Worm (Caenorhabditis elegans) whole organism, L3 larva: ENCODE measurements around the gene msp-57.

Experiments used
- ama-1 ChIP-seq: fragments of 150-350 bp; optimal IDR thresholded peaks from 2 replicates; lab custom pipeline; 2018
- ceh-16 ChIP-seq: sonication (generic microtip); optimal IDR thresholded peaks from 2 replicates; lab custom pipeline; 2017; ENCODE audit warnings: missing biosample characterization, missing genetic modification characterization
- ceh-28 ChIP-seq: fragments of 150-350 bp; optimal IDR thresholded peaks from 2 replicates; lab custom pipeline; 2014; ENCODE audit warnings: missing biosample characterization, missing genetic modification reagents, missing genetic modification characterization
- ceh-82 ChIP-seq: fragments of 150-350 bp; optimal IDR thresholded peaks from 2 replicates; lab custom pipeline; 2014; ENCODE audit warnings: missing biosample characterization, missing genetic modification characterization
- ceh-9 ChIP-seq: sonication (generic microtip); optimal IDR thresholded peaks from 2 replicates; lab custom pipeline; 2018; ENCODE audit warnings: missing biosample characterization, missing genetic modification characterization
- daf-12 ChIP-seq: fragments of 150-350 bp; optimal IDR thresholded peaks from 2 replicates; lab custom pipeline; 2014; ENCODE audit warnings: missing biosample characterization, missing genetic modification reagents, missing genetic modification characterization
- egl-27 ChIP-seq: sonication (generic microtip); optimal IDR thresholded peaks from 4 replicates; lab custom pipeline; 2017; ENCODE audit warnings: missing biosample characterization, missing genetic modification reagents, missing genetic modification characterization
- egl-5 ChIP-seq: fragments of 150-350 bp; optimal IDR thresholded peaks from 2 replicates; lab custom pipeline; 2017; ENCODE audit warnings: missing biosample characterization, missing genetic modification reagents, missing genetic modification characterization, inconsistent platforms
- elt-1 ChIP-seq: fragments of 150-350 bp; optimal IDR thresholded peaks from 2 replicates; lab custom pipeline; 2014; ENCODE audit warnings: missing biosample characterization, missing genetic modification characterization
- elt-2 ChIP-seq: sonication (generic microtip); optimal IDR thresholded peaks from 2 replicates; lab custom pipeline; 2016; ENCODE audit warnings: missing genetic modification reagents, mild to moderate bottlenecking, missing genetic modification characterization, missing compliant biosample characterization
- eor-1 ChIP-seq, 2 experiments: fragments of 150-350 bp; optimal IDR thresholded peaks; 2 replicates each; lab custom pipeline; 2014 to 2018; ENCODE audit warnings: missing biosample characterization in 2 of 2, missing genetic modification characterization in 2 of 2
- fkh-10 ChIP-seq: sonication (generic microtip); optimal IDR thresholded peaks from 2 replicates; lab custom pipeline; 2017; ENCODE audit warnings: missing biosample characterization, missing genetic modification reagents, missing genetic modification characterization
- fkh-2 ChIP-seq: fragments of 150-350 bp; optimal IDR thresholded peaks from 2 replicates; lab custom pipeline; 2014; ENCODE audit warnings: missing biosample characterization, missing genetic modification reagents, missing genetic modification characterization
- hmg-11 ChIP-seq: sonication (generic microtip); optimal IDR thresholded peaks from 2 replicates; lab custom pipeline; 2016; ENCODE audit warnings: missing genetic modification characterization, missing compliant biosample characterization
- lin-39 ChIP-seq: fragments of 150-350 bp; optimal IDR thresholded peaks from 2 replicates; lab custom pipeline; 2018; ENCODE audit warnings: missing biosample characterization, missing genetic modification reagents, missing genetic modification characterization
- lsy-12 ChIP-seq: sonication (generic microtip); optimal IDR thresholded peaks from 2 replicates; lab custom pipeline; 2016; ENCODE audit warnings: mild to moderate bottlenecking, missing genetic modification characterization, missing compliant biosample characterization
- mdl-1 ChIP-seq: fragments of 150-350 bp; optimal IDR thresholded peaks from 2 replicates; lab custom pipeline; 2014; ENCODE audit warnings: missing biosample characterization, missing genetic modification characterization
- nfya-1 ChIP-seq: sonication (generic microtip); optimal IDR thresholded peaks from 2 replicates; lab custom pipeline; 2017; ENCODE audit warnings: missing genetic modification characterization, mild to moderate bottlenecking, missing compliant biosample characterization, antibody characterized with exemption, moderate library complexity; ENCODE audit not compliant: insufficient read depth
- nhr-11 ChIP-seq: fragments of 150-350 bp; optimal IDR thresholded peaks from 2 replicates; lab custom pipeline; 2014; ENCODE audit warnings: missing biosample characterization, missing genetic modification characterization
- nhr-237 ChIP-seq: fragments of 150-350 bp; optimal IDR thresholded peaks from 2 replicates; lab custom pipeline; 2014; ENCODE audit warnings: missing biosample characterization, missing genetic modification characterization
- nhr-25 ChIP-seq: sonication (generic microtip); optimal IDR thresholded peaks from 2 replicates; lab custom pipeline; 2017; ENCODE audit warnings: missing biosample characterization, missing genetic modification characterization
- nhr-28 ChIP-seq: fragments of 150-350 bp; optimal IDR thresholded peaks from 2 replicates; lab custom pipeline; 2014; ENCODE audit warnings: missing biosample characterization, missing genetic modification characterization
- nhr-43 ChIP-seq: sonication (generic microtip); optimal IDR thresholded peaks from 2 replicates; lab custom pipeline; 2016; ENCODE audit warnings: mild to moderate bottlenecking, missing genetic modification characterization, missing compliant biosample characterization; ENCODE audit not compliant: poor library complexity, severe bottlenecking
- nhr-67 ChIP-seq: fragments of 150-350 bp; optimal IDR thresholded peaks from 2 replicates; lab custom pipeline; 2014; ENCODE audit warnings: missing biosample characterization, missing genetic modification characterization
- nhr-76 ChIP-seq: fragments of 150-350 bp; sonication (generic microtip); optimal IDR thresholded peaks from 5 replicates; lab custom pipeline; 2014; ENCODE audit warnings: missing biosample characterization, missing genetic modification characterization
- nhr-77 ChIP-seq: fragments of 150-350 bp; optimal IDR thresholded peaks from 2 replicates; lab custom pipeline; 2014; ENCODE audit warnings: missing biosample characterization, missing genetic modification characterization
- pha-4 ChIP-seq: fragments of 150-350 bp; optimal IDR thresholded peaks from 2 replicates; lab custom pipeline; 2014; ENCODE audit warnings: missing biosample characterization, missing genetic modification reagents, missing genetic modification characterization
- pqm-1 ChIP-seq: fragments of 150-350 bp; optimal IDR thresholded peaks from 2 replicates; lab custom pipeline; 2017; ENCODE audit warnings: missing biosample characterization, missing genetic modification characterization, inconsistent platforms
- skn-1 ChIP-seq: fragments of 150-350 bp; optimal IDR thresholded peaks from 2 replicates; lab custom pipeline; 2014; ENCODE audit warnings: missing biosample characterization, missing genetic modification characterization
- snpc-4 ChIP-seq: fragments of 150-350 bp; optimal IDR thresholded peaks from 2 replicates; lab custom pipeline; 2014; ENCODE audit warnings: missing biosample characterization, missing genetic modification characterization
- tbx-2 ChIP-seq: sonication (generic microtip); optimal IDR thresholded peaks from 2 replicates; lab custom pipeline; 2016; ENCODE audit warnings: mild to moderate bottlenecking, missing genetic modification characterization, missing compliant biosample characterization
- unc-39 ChIP-seq: sonication (generic microtip); optimal IDR thresholded peaks from 4 replicates; lab custom pipeline; 2017; ENCODE audit warnings: missing biosample characterization, missing genetic modification characterization
- zag-1 ChIP-seq: fragments of 150-350 bp; optimal IDR thresholded peaks from 2 replicates; lab custom pipeline; 2014; ENCODE audit warnings: missing biosample characterization, missing genetic modification characterization
- ztf-11 ChIP-seq: fragments of 150-350 bp; optimal IDR thresholded peaks from 2 replicates; lab custom pipeline; 2014; ENCODE audit warnings: missing biosample characterization, missing genetic modification characterization

msp-57 gene

DNA sequence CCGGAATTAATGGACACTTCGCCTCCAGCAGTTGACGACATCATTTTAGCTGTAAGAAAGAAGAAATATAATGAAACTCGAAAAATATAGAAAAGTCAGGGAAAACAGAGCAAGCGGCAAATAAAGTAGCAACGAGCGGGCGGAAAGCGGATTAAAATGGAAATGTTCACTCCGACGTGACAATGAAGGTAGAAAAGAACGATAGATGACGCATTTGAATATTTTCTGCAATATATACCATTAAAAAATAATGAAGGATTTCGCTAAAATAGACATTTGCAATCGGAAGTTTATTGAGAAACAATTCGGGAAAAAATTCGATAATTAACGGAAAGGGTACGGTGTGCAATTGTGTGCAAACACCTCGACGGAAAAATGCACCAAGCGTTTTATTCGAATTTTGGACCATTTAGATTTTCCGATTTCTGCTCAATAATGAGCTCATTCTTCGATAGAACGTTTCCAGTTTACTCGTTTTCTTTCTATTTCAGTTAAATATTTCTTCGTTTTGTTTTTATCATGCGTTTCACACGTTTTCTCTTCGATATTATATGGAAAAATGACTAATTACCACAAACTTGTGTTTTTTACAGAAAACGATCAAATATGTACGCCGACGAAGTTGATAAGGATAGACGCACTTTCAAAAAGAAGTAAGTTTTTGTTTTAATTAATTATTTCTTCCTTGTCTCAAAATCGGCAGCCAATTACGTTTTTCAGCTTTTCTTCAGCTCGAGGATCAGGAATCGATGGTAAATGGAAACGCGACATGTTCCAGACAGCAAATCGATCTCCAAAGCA lies 28.8 kb downstream of the msp-57 start, which contains the start of the genes snpn-1 and C02B10.4 (continued):
- TF ChIP-seq nhr-67 (tag; lab: Kevin White, UChicago) (no peak), eor-1 (tag; optimal IDR thresholded peaks at IDR 0.05; lab: Kevin White, UChicago) (no peak), elt-1 (no peak), nhr-11 (tag; lab: Kevin White, UChicago) (no peak), ztf-11 (tag; lab: Kevin White, UChicago) (no peak), ceh-82 (tag; lab: Kevin White, UChicago) (no peak), nhr-76 (tag; lab: Kevin White, UChicago) (no peak), elt-2 (tag; lab: Kevin White, UChicago) (peak; percentile 11), nhr-28 (tag; lab: Kevin White, UChicago) (no peak), lsy-12 (tag; lab: Kevin White, UChicago) (no peak), ceh-9 (no peak), nfya-1 (peak; percentile 82), hmg-11 (tag; lab: Kevin White, UChicago) (peak; percentile 34), snpc-4 (tag; lab: Kevin White, UChicago) (peak; percentile 10), ama-1 (lab: Kevin White, UChicago) (no peak), nhr-43 (peak; percentile 5), tbx-2 (tag; lab: Kevin White, UChicago) (no peak), egl-5 (tag; lab: Kevin White, UChicago) (no peak), ceh-28 (peak; percentile 24), pha-4 (tag; lab: Kevin White, UChicago) (peak; percentile 52)

ce11 chrIV:5093462-5093861 lies 31.1 kb downstream of the msp-57 start:
- TF ChIP-seq fkh-10 (no peak), mdl-1 (tag; lab: Kevin White, UChicago) (no peak), elt-1 (no peak), fkh-2 (no peak), daf-12 (no peak), ceh-9 (no peak), nhr-77 (tag; lab: Kevin White, UChicago) (no peak), pqm-1 (no peak), ztf-11 (tag; lab: Kevin White, UChicago) (no peak), skn-1 (no peak), unc-39 (tag; lab: Kevin White, UChicago) (no peak), snpc-4 (tag; lab: Kevin White, UChicago) (no peak)

DNA sequence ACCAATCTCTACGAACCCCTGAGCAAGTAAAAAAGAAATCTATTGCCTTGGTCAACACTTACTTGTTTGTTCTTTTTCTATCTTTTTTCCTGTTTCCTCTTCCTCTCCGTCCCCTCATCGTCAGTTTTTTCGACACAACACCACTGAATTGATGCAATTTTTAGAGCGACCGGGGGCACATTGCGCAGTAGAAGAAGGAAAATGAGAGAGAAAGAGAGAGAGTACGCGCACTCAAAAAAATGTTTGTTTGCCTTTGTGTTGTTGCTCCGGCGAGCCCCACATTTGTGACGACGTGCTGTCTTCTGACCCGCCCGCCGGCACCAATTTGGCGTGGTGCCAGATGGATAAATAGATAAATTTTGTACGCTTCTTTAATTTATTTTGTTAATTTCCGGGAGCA lies 37.8 kb downstream of the msp-57 start:
- TF ChIP-seq fkh-10 (no peak), ceh-28 (no peak), egl-27 (tag; lab: Kevin White, UChicago) (peak; percentile 4), hmg-11 (tag; lab: Kevin White, UChicago) (peak; percentile 19), nhr-237 (tag; lab: Kevin White, UChicago) (no peak), ceh-82 (tag; lab: Kevin White, UChicago) (no peak), nhr-76 (tag; lab: Kevin White, UChicago) (no peak), pha-4 (tag; lab: Kevin White, UChicago) (peak; percentile 46), lin-39 (tag; lab: Kevin White, UChicago) (peak; percentile 80), snpc-4 (tag; lab: Kevin White, UChicago) (peak; percentile 4), nfya-1 (peak; percentile 57)
- TF ChIP-seq, all 47 proteins: peak for 6

ce11 chrIV:5101945-5102344 lies 39.6 kb downstream of the msp-57 start:
- TF ChIP-seq nhr-11 (tag; lab: Kevin White, UChicago) (no peak), nhr-25 (no peak), unc-39 (tag; lab: Kevin White, UChicago) (no peak), ceh-16 (no peak), zag-1 (tag; lab: Kevin White, UChicago) (no peak), ama-1 (lab: Kevin White, UChicago) (no peak)
- TF ChIP-seq, all 47 proteins: peak for 0
